Worm (Caenorhabditis elegans): Measurements from ENCODE around the gene idpa-2.

DNA sequence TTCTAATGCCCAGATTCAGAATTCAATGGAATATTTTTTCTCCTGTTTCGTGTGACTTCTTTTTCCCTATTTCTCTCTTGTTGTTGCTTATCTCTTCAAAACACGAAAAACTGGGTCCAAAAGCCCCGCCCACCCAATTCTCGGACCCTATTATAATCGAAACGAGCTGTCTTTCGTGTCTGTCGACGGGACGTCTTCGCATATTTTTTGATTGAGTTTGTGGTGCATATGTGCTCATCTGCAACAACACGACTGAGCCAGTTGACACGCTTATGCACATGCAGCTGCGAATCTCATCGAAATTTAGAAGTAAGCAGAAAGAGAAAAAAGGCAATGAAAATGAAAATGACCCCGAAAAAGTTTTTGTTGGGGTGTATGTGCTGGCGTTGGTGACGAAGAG lies 38.4 kb upstream of the idpa-2 start:
- no peak for TF ChIP-seq him-1 (tag; optimal IDR thresholded peaks at IDR 0.05)
- TF ChIP-seq dao-5 (tag; optimal IDR thresholded peaks at IDR 0.05), result no peak

Data from whole organism, L4/young adult.